Fruit fly (Drosophila melanogaster) whole organism, embryonic: Measurements from ENCODE around the gene Ucp4A.
A peak's percentile ranks its signal among the peaks of the same experiment; 100 is the strongest.

Experiments
- Blimp-1 ChIP-seq: fragments of 200-800 bp; sonication (Bioruptor generic); optimal IDR thresholded peaks from 3 replicates; lab custom pipeline; 2018; ENCODE audit warnings: missing biosample characterization, missing genetic modification characterization, mild to moderate bottlenecking, moderate library complexity, missing genetic modification reagents
- CG1024 ChIP-seq: fragments of 200-800 bp; sonication (Bioruptor generic); IDR thresholded peaks from 2 replicates; pipeline ENCODE4 v1.3.6; 2022; ENCODE audit warnings: missing biosample characterization, missing genetic modification characterization
- CG10267 ChIP-seq: fragments of 200-800 bp; sonication (Bioruptor generic); optimal IDR thresholded peaks from 2 replicates; lab custom pipeline; 2018; ENCODE audit warnings: missing biosample characterization, mild to moderate bottlenecking, missing genetic modification characterization, moderate library complexity
- CG10565 ChIP-seq: fragments of 200-800 bp; sonication (Bioruptor generic); optimal IDR thresholded peaks from 3 replicates; lab custom pipeline; 2016; ENCODE audit warnings: missing biosample characterization, mild to moderate bottlenecking, missing genetic modification characterization
- CG11085 ChIP-seq: fragments of 200-800 bp; sonication (Bioruptor generic); IDR thresholded peaks from 2 replicates; pipeline ENCODE4 v1.3.6; 2022; ENCODE audit warnings: missing biosample characterization, missing genetic modification characterization
- CG11695 ChIP-seq: fragments of 200-800 bp; sonication (Bioruptor generic); IDR thresholded peaks from 3 replicates; pipeline ENCODE4 v1.3.6; 2022; ENCODE audit warnings: missing biosample characterization, missing genetic modification characterization
- CG12391 ChIP-seq: fragments of 200-800 bp; sonication (Bioruptor generic); optimal IDR thresholded peaks from 3 replicates; lab custom pipeline; 2018; ENCODE audit warnings: missing biosample characterization, mild to moderate bottlenecking, missing genetic modification characterization, moderate library complexity
- CG13894 ChIP-seq: fragments of 200-800 bp; sonication (Bioruptor generic); optimal IDR thresholded peaks from 3 replicates; lab custom pipeline; 2018; ENCODE audit warnings: missing biosample characterization, mild to moderate bottlenecking, missing genetic modification characterization, moderate library complexity
- CG14441 ChIP-seq: fragments of 200-800 bp; sonication (Bioruptor generic); IDR thresholded peaks from 2 replicates; pipeline ENCODE4 v1.3.6; 2022; ENCODE audit warnings: missing biosample characterization, missing genetic modification characterization
- CG14667 ChIP-seq: fragments of 200-800 bp; sonication (Bioruptor generic); IDR thresholded peaks from 2 replicates; pipeline ENCODE4 v1.3.6; 2022; ENCODE audit warnings: missing biosample characterization, missing genetic modification characterization
- CG15011 ChIP-seq: fragments of 200-800 bp; sonication (Bioruptor generic); optimal IDR thresholded peaks from 3 replicates; lab custom pipeline; 2018; ENCODE audit warnings: missing biosample characterization, mild to moderate bottlenecking, missing genetic modification characterization
- CG15073 ChIP-seq: fragments of 200-800 bp; sonication (Bioruptor generic); optimal IDR thresholded peaks from 2 replicates; lab custom pipeline; 2016; ENCODE audit warnings: missing biosample characterization, missing genetic modification characterization
- CG15696 ChIP-seq: fragments of 200-800 bp; sonication (Bioruptor generic); optimal IDR thresholded peaks from 2 replicates; lab custom pipeline; 2019; ENCODE audit warnings: missing biosample characterization, mild to moderate bottlenecking, missing genetic modification characterization, moderate library complexity
- CG17361 ChIP-seq: fragments of 200-800 bp; sonication (Bioruptor generic); IDR thresholded peaks from 3 replicates; pipeline ENCODE4 v1.3.6; 2022; ENCODE audit warnings: missing biosample characterization, missing genetic modification characterization
- CG3065 ChIP-seq: fragments of 200-800 bp; sonication (Bioruptor generic); optimal IDR thresholded peaks from 2 replicates; lab custom pipeline; 2016; ENCODE audit warnings: missing biosample characterization, missing genetic modification characterization
- CG32767 ChIP-seq: fragments of 200-800 bp; sonication (Bioruptor generic); IDR thresholded peaks from 2 replicates; pipeline ENCODE4 v1.3.6; 2022; ENCODE audit warnings: missing biosample characterization, missing genetic modification characterization
- CG33213 ChIP-seq: fragments of 200-800 bp; sonication (Bioruptor generic); optimal IDR thresholded peaks from 3 replicates; lab custom pipeline; 2016; ENCODE audit warnings: missing biosample characterization, missing genetic modification characterization
- CG4328 ChIP-seq: fragments of 200-800 bp; sonication (Bioruptor generic); optimal IDR thresholded peaks from 3 replicates; lab custom pipeline; 2017; ENCODE audit warnings: missing biosample characterization, missing genetic modification reagents, missing genetic modification characterization
- CG4617 ChIP-seq: fragments of 200-800 bp; sonication (Bioruptor generic); optimal IDR thresholded peaks from 3 replicates; lab custom pipeline; 2016; ENCODE audit warnings: missing biosample characterization, missing genetic modification characterization, borderline replicate concordance
- CG5180 ChIP-seq: fragments of 200-800 bp; sonication (Bioruptor generic); optimal IDR thresholded peaks from 3 replicates; lab custom pipeline; 2017; ENCODE audit warnings: missing biosample characterization, missing genetic modification characterization, mild to moderate bottlenecking, moderate library complexity, missing genetic modification reagents
- CG6175 ChIP-seq: fragments of 200-800 bp; sonication (Bioruptor generic); IDR thresholded peaks from 3 replicates; pipeline ENCODE4 v1.3.6; 2022; ENCODE audit warnings: missing biosample characterization, missing genetic modification characterization
- CG6254 ChIP-seq: fragments of 200-800 bp; sonication (Bioruptor generic); optimal IDR thresholded peaks from 3 replicates; lab custom pipeline; 2017; ENCODE audit warnings: mild to moderate bottlenecking, missing biosample characterization, missing genetic modification reagents, missing genetic modification characterization
- CG7839 ChIP-seq: fragments of 200-800 bp; sonication (Bioruptor generic); optimal IDR thresholded peaks from 3 replicates; lab custom pipeline; 2018; ENCODE audit warnings: missing biosample characterization, mild to moderate bottlenecking, missing genetic modification characterization, moderate library complexity
- CG9876 ChIP-seq: fragments of 200-800 bp; sonication (Bioruptor generic); optimal IDR thresholded peaks from 2 replicates; lab custom pipeline; 2016; ENCODE audit warnings: missing biosample characterization, missing genetic modification characterization
- Deaf1 ChIP-seq: fragments of 200-800 bp; optimal IDR thresholded peaks from 3 replicates; lab custom pipeline; 2019; ENCODE audit warnings: missing biosample characterization, mild to moderate bottlenecking, missing genetic modification characterization, moderate library complexity
- E2f1 ChIP-seq: fragments of 200-800 bp; sonication (Bioruptor generic); IDR thresholded peaks from 2 replicates; pipeline ENCODE4 v1.3.6; 2022; ENCODE audit warnings: missing biosample characterization, missing genetic modification characterization
- Elba2 ChIP-seq: fragments of 200-800 bp; sonication (Bioruptor generic); optimal IDR thresholded peaks from 3 replicates; lab custom pipeline; 2016; ENCODE audit warnings: missing biosample characterization, missing genetic modification characterization
- H2.0 ChIP-seq: fragments of 200-800 bp; sonication (Bioruptor generic); IDR thresholded peaks from 2 replicates; pipeline ENCODE4 v1.3.6; 2022; ENCODE audit warnings: missing biosample characterization, missing genetic modification characterization
- HLH54F ChIP-seq: fragments of 200-800 bp; sonication (Bioruptor generic); optimal IDR thresholded peaks from 3 replicates; lab custom pipeline; 2016; ENCODE audit warnings: missing biosample characterization, missing genetic modification characterization
- Hr78 ChIP-seq, 2 experiments: fragments of 200-800 bp in 1 of 2; fragments of >200 bp in 1 of 2; sonication (Bioruptor generic) in 1 of 2; optimal IDR thresholded peaks; 2 replicates each; lab custom pipeline; 2017 to 2019; ENCODE audit warnings: missing biosample characterization in 2 of 2, missing genetic modification characterization in 2 of 2, mild to moderate bottlenecking in 1 of 2, moderate library complexity in 1 of 2
- MESR4 ChIP-seq: fragments of 200-800 bp; sonication (Bioruptor generic); optimal IDR thresholded peaks from 2 replicates; lab custom pipeline; 2018; ENCODE audit warnings: missing biosample characterization, mild to moderate bottlenecking, missing genetic modification characterization, moderate library complexity
- Mrtf ChIP-seq: fragments of 200-800 bp; sonication (Bioruptor generic); IDR thresholded peaks from 3 replicates; pipeline ENCODE4 v1.3.6; 2022; ENCODE audit warnings: missing biosample characterization, missing genetic modification characterization
- NFAT ChIP-seq: fragments of 200-800 bp; sonication (Bioruptor generic); IDR thresholded peaks from 2 replicates; pipeline ENCODE4 v1.3.6; 2022; ENCODE audit warnings: missing biosample characterization, missing genetic modification characterization
- Nf-YC ChIP-seq: fragments of 200-800 bp; optimal IDR thresholded peaks from 3 replicates; lab custom pipeline; 2019; ENCODE audit warnings: missing biosample characterization, mild to moderate bottlenecking, missing genetic modification characterization, moderate library complexity
- Optix ChIP-seq: fragments of 200-800 bp; sonication (Bioruptor generic); IDR thresholded peaks from 3 replicates; pipeline ENCODE4 v1.3.6; 2022; ENCODE audit warnings: missing biosample characterization, missing genetic modification characterization
- Poxn ChIP-seq: fragments of 200-800 bp; sonication (Bioruptor generic); IDR thresholded peaks from 2 replicates; pipeline ENCODE4 v1.3.6; 2022; ENCODE audit warnings: missing biosample characterization, missing genetic modification characterization
- Scr ChIP-seq: fragments of 200-800 bp; sonication (Bioruptor generic); IDR thresholded peaks from 2 replicates; pipeline ENCODE4 v1.3.6; 2022; ENCODE audit warnings: missing biosample characterization, missing genetic modification characterization; ENCODE audit not compliant: partially characterized antibody
- chinmo ChIP-seq: fragments of 200-800 bp; sonication (Bioruptor generic); IDR thresholded peaks from 4 replicates; pipeline ENCODE4 v1.3.6; 2022; ENCODE audit warnings: missing biosample characterization, missing genetic modification characterization; ENCODE audit not compliant: partially characterized antibody
- ci ChIP-seq: fragments of 200-800 bp; sonication (Bioruptor generic); IDR thresholded peaks from 3 replicates; pipeline ENCODE4 v1.3.6; 2022; ENCODE audit warnings: missing biosample characterization, missing genetic modification characterization
- fd64A ChIP-seq: fragments of 200-800 bp; sonication (Bioruptor generic); optimal IDR thresholded peaks from 3 replicates; lab custom pipeline; 2018; ENCODE audit warnings: missing biosample characterization, mild to moderate bottlenecking, missing genetic modification characterization
- gcm ChIP-seq: fragments of 200-800 bp; sonication (Bioruptor generic); optimal IDR thresholded peaks from 2 replicates; lab custom pipeline; 2019; ENCODE audit warnings: missing biosample characterization, mild to moderate bottlenecking, missing genetic modification characterization, moderate library complexity
- gro ChIP-seq: fragments of 200-800 bp; sonication (Bioruptor generic); optimal IDR thresholded peaks from 2 replicates; lab custom pipeline; 2016; ENCODE audit warnings: missing biosample characterization, missing genetic modification characterization
- lbe ChIP-seq: fragments of 200-800 bp; sonication (Bioruptor generic); optimal IDR thresholded peaks from 2 replicates; lab custom pipeline; 2016; ENCODE audit warnings: missing biosample characterization, mild to moderate bottlenecking, missing genetic modification characterization
- p53 ChIP-seq: fragments of 200-800 bp; sonication (Bioruptor generic); optimal IDR thresholded peaks from 2 replicates; lab custom pipeline; 2016; ENCODE audit warnings: missing biosample characterization, missing genetic modification characterization
- pzg ChIP-seq: fragments of 200-800 bp; sonication (Bioruptor generic); optimal IDR thresholded peaks from 3 replicates; lab custom pipeline; 2018; ENCODE audit warnings: missing biosample characterization, mild to moderate bottlenecking, missing genetic modification characterization, moderate library complexity
- rib ChIP-seq: fragments of 200-800 bp; sonication (Bioruptor generic); IDR thresholded peaks from 2 replicates; pipeline ENCODE4 v1.3.6; 2022; ENCODE audit warnings: missing biosample characterization, missing genetic modification characterization
- seq ChIP-seq: fragments of 200-800 bp; sonication (Bioruptor generic); IDR thresholded peaks from 2 replicates; pipeline ENCODE4 v1.3.6; 2022; ENCODE audit warnings: missing biosample characterization, missing genetic modification characterization
- sqz ChIP-seq: fragments of 200-800 bp; sonication (Bioruptor generic); optimal IDR thresholded peaks from 3 replicates; lab custom pipeline; 2018; ENCODE audit warnings: missing biosample characterization, mild to moderate bottlenecking, missing genetic modification characterization
- sr ChIP-seq: fragments of 200-800 bp; sonication (Bioruptor generic); IDR thresholded peaks from 3 replicates; pipeline ENCODE4 v1.3.6; 2022; ENCODE audit warnings: missing biosample characterization, missing genetic modification characterization
- zen ChIP-seq: fragments of 200-800 bp; sonication (Bioruptor generic); optimal IDR thresholded peaks from 3 replicates; lab custom pipeline; 2018; ENCODE audit warnings: missing biosample characterization, mild to moderate bottlenecking, missing genetic modification characterization, moderate library complexity

Gene Ucp4A

dm6 chrX:17844623-17845022, at the start of gene Ucp4A, which contains the start of gene CG8142 (continued):
- TF ChIP-seq CG4328 (GFP tag; lab: Kevin White, UChicago), result peak; percentile 85
- peak; percentile 91 for TF ChIP-seq zen (tag; lab: Kevin White, UChicago)
- TF ChIP-seq gcm (GFP tag; lab: Kevin White, UChicago), result peak; percentile 84
- TF ChIP-seq sr (GFP tag; lab: Robert Waterston, UW), result peak; percentile 43; the same call in 2 of the 3 replicates
- TF ChIP-seq Scr (GFP tag; lab: Robert Waterston, UW), result peak; percentile 40
- peak; percentile 48 for TF ChIP-seq Elba2 (GFP tag; lab: Kevin White, UChicago)
- TF ChIP-seq CG11085 (GFP tag; lab: Robert Waterston, UW), result peak; percentile 96
- peak; percentile 28 for TF ChIP-seq CG33213
- peak; percentile 96 for TF ChIP-seq CG14667 (GFP tag; lab: Robert Waterston, UW)
- peak; percentile 93 for TF ChIP-seq Mrtf (GFP tag; lab: Robert Waterston, UW)
- peak; percentile 85 for TF ChIP-seq CG1024
- TF ChIP-seq Hr78 (GFP tag; optimal IDR thresholded peaks at IDR 0.05; lab: Kevin White, UChicago), result peak in 1 of 2 experiments; percentile 99
- TF ChIP-seq CG13894 (tag; lab: Kevin White, UChicago), result peak; percentile 83
- TF ChIP-seq CG6254 (GFP tag; lab: Kevin White, UChicago), result peak; percentile 79
- TF ChIP-seq CG12391 (tag; lab: Kevin White, UChicago), result peak; percentile 93
- peak; percentile 94 for TF ChIP-seq CG11695 (GFP tag; lab: Robert Waterston, UW)
- peak; percentile 54 for TF ChIP-seq HLH54F (GFP tag; lab: Kevin White, UChicago)
- peak; percentile 82 for TF ChIP-seq CG15011
- TF ChIP-seq chinmo (GFP tag; lab: Robert Waterston, UW), result 0 out of 4 replicates have a peak, but pooled peaks have one; percentile 52
- TF ChIP-seq Blimp-1, result peak; percentile 89
- peak; percentile 94 for TF ChIP-seq CG15696 (tag; lab: Kevin White, UChicago)
- TF ChIP-seq gro (GFP tag; lab: Kevin White, UChicago), result peak; percentile 35
- peak; percentile 96 for TF ChIP-seq H2.0 (GFP tag; lab: Robert Waterston, UW)
- peak; percentile 53 for TF ChIP-seq CG15073
- TF ChIP-seq CG9876, result no peak
- peak; percentile 93 for TF ChIP-seq seq (GFP tag; lab: Robert Waterston, UW)
- TF ChIP-seq NFAT (GFP tag; lab: Robert Waterston, UW), result peak; percentile 91
- peak; percentile 23 for TF ChIP-seq CG10565
- peak; percentile 81 for TF ChIP-seq CG3065 (GFP tag; lab: Kevin White, UChicago)
- peak; percentile 91 for TF ChIP-seq Optix (GFP tag; lab: Robert Waterston, UW)
- TF ChIP-seq CG14441 (GFP tag; lab: Robert Waterston, UW), result peak; percentile 97
- TF ChIP-seq ci (GFP tag; lab: Robert Waterston, UW), result peak; percentile 93
- peak; percentile 95 for TF ChIP-seq CG32767
- peak; percentile 34 for TF ChIP-seq pzg (GFP tag; lab: Kevin White, UChicago)
- no peak for TF ChIP-seq fd64A (GFP tag; lab: Kevin White, UChicago)
- peak; percentile 80 for TF ChIP-seq lbe (GFP tag; lab: Kevin White, UChicago)
- TF ChIP-seq CG17361 (GFP tag; lab: Robert Waterston, UW), result peak; percentile 93
- TF ChIP-seq rib (GFP tag; lab: Robert Waterston, UW), result peak; percentile 77
- peak; percentile 96 for TF ChIP-seq E2f1
- TF ChIP-seq Deaf1 (tag; lab: Kevin White, UChicago), result peak; percentile 67
- peak; percentile 84 for TF ChIP-seq Poxn (GFP tag; lab: Robert Waterston, UW)
- TF ChIP-seq CG6175 (GFP tag; lab: Robert Waterston, UW), result peak; percentile 79; the same call in 2 of the 3 replicates
- peak; percentile 88 for TF ChIP-seq CG10267 (tag; lab: Kevin White, UChicago)
- TF ChIP-seq CG7839 (tag; lab: Kevin White, UChicago), result peak; percentile 93
- no peak for TF ChIP-seq MESR4 (GFP tag; lab: Kevin White, UChicago)
- peak; percentile 87 for TF ChIP-seq CG4617 (GFP tag; lab: Kevin White, UChicago)
- peak; percentile 84 for TF ChIP-seq Nf-YC (tag; lab: Kevin White, UChicago)
- peak; percentile 62 for TF ChIP-seq CG5180 (GFP tag; lab: Kevin White, UChicago)
- TF ChIP-seq p53 (GFP tag; lab: Kevin White, UChicago), result no peak
- peak; percentile 90 for TF ChIP-seq sqz (GFP tag; lab: Kevin White, UChicago)
